Fruit fly (Drosophila melanogaster) whole organism, embryonic: ENCODE measurements around the gene TM9SF3.

Source experiments
- Abd-B ChIP-seq: fragments of 200-800 bp; sonication (Bioruptor generic); optimal IDR thresholded peaks from 2 replicates; lab custom pipeline; 2018; ENCODE audit warnings: missing biosample characterization, mild to moderate bottlenecking, missing genetic modification characterization, moderate library complexity
- Atf3 ChIP-seq: fragments of 200-800 bp; sonication (Bioruptor generic); optimal IDR thresholded peaks from 3 replicates; lab custom pipeline; 2016; ENCODE audit warnings: missing biosample characterization, missing genetic modification characterization
- BtbVII ChIP-seq: fragments of 200-800 bp; sonication (Bioruptor generic); optimal IDR thresholded peaks from 3 replicates; lab custom pipeline; 2017; ENCODE audit warnings: missing biosample characterization, mild to moderate bottlenecking, missing genetic modification characterization
- CG10366 ChIP-seq: fragments of 200-800 bp; sonication (Bioruptor generic); IDR thresholded peaks from 2 replicates; pipeline ENCODE4 v1.3.6; 2022; ENCODE audit warnings: missing biosample characterization, missing genetic modification characterization
- CG10654 ChIP-seq: fragments of 200-800 bp; sonication (Bioruptor generic); optimal IDR thresholded peaks from 2 replicates; lab custom pipeline; 2016; ENCODE audit warnings: missing biosample characterization, missing genetic modification characterization
- CG11085 ChIP-seq: fragments of 200-800 bp; sonication (Bioruptor generic); IDR thresholded peaks from 2 replicates; pipeline ENCODE4 v1.3.6; 2022; ENCODE audit warnings: missing biosample characterization, missing genetic modification characterization
- CG11723 ChIP-seq: fragments of 200-800 bp; sonication (Bioruptor generic); optimal IDR thresholded peaks from 2 replicates; lab custom pipeline; 2017; ENCODE audit warnings: missing biosample characterization, mild to moderate bottlenecking, missing genetic modification characterization
- CG12769 ChIP-seq: fragments of 200-800 bp; sonication (Bioruptor generic); optimal IDR thresholded peaks from 2 replicates; lab custom pipeline; 2019; ENCODE audit warnings: missing biosample characterization, mild to moderate bottlenecking, missing genetic modification characterization, moderate library complexity
- CG13624 ChIP-seq: fragments of 200-800 bp; sonication (Bioruptor generic); optimal IDR thresholded peaks from 2 replicates; lab custom pipeline; 2016; ENCODE audit warnings: missing biosample characterization, missing genetic modification characterization
- CG14860 ChIP-seq: fragments of 200-800 bp; sonication (Bioruptor generic); IDR thresholded peaks from 3 replicates; pipeline ENCODE4 v1.3.6; 2022; ENCODE audit warnings: missing biosample characterization, missing genetic modification characterization; ENCODE audit not compliant: partially characterized antibody
- CG15479 ChIP-seq: fragments of 200-800 bp; sonication (Bioruptor generic); optimal IDR thresholded peaks from 3 replicates; lab custom pipeline; 2019; ENCODE audit warnings: missing biosample characterization, mild to moderate bottlenecking, missing genetic modification characterization, moderate library complexity
- CG17829 ChIP-seq: fragments of 200-800 bp; optimal IDR thresholded peaks from 2 replicates; lab custom pipeline; 2019; ENCODE audit warnings: missing biosample characterization, mild to moderate bottlenecking, missing genetic modification characterization, moderate library complexity
- CG18764 ChIP-seq: fragments of 200-800 bp; sonication (Bioruptor generic); optimal IDR thresholded peaks from 3 replicates; lab custom pipeline; 2016; ENCODE audit warnings: missing biosample characterization, missing genetic modification characterization
- CG2199 ChIP-seq: fragments of 200-800 bp; sonication (Bioruptor generic); IDR thresholded peaks from 3 replicates; pipeline ENCODE4 v1.3.6; 2022; ENCODE audit warnings: missing biosample characterization, missing genetic modification characterization
- CG33557 ChIP-seq: fragments of 200-800 bp; sonication (Bioruptor generic); optimal IDR thresholded peaks from 2 replicates; lab custom pipeline; 2019; ENCODE audit warnings: missing biosample characterization, mild to moderate bottlenecking, missing genetic modification characterization, moderate library complexity
- CG4404 ChIP-seq: fragments of 200-800 bp; sonication (Bioruptor generic); IDR thresholded peaks from 2 replicates; pipeline ENCODE4 v1.3.6; 2022; ENCODE audit warnings: missing biosample characterization, missing genetic modification characterization
- CG4617 ChIP-seq: fragments of 200-800 bp; sonication (Bioruptor generic); optimal IDR thresholded peaks from 3 replicates; lab custom pipeline; 2016; ENCODE audit warnings: missing biosample characterization, missing genetic modification characterization, borderline replicate concordance
- CG7271 ChIP-seq: fragments of 200-800 bp; sonication (Bioruptor generic); optimal IDR thresholded peaks from 2 replicates; lab custom pipeline; 2018; ENCODE audit warnings: missing biosample characterization, mild to moderate bottlenecking, missing genetic modification characterization, moderate library complexity
- CrebB ChIP-seq: fragments of 200-800 bp; sonication (Bioruptor generic); optimal IDR thresholded peaks from 3 replicates; lab custom pipeline; 2018; ENCODE audit warnings: missing biosample characterization, mild to moderate bottlenecking, missing genetic modification characterization
- Deaf1 ChIP-seq: fragments of 200-800 bp; optimal IDR thresholded peaks from 3 replicates; lab custom pipeline; 2019; ENCODE audit warnings: missing biosample characterization, mild to moderate bottlenecking, missing genetic modification characterization, moderate library complexity
- Dip3 ChIP-seq: fragments of 200-800 bp; sonication (Bioruptor generic); optimal IDR thresholded peaks from 3 replicates; lab custom pipeline; 2016; ENCODE audit warnings: missing biosample characterization, missing genetic modification characterization
- Ets65A ChIP-seq: fragments of 200-800 bp; sonication (Bioruptor generic); peaks from one replicate; lab custom pipeline; 2016; ENCODE audit warnings: missing biosample characterization, missing genetic modification characterization
- H15 ChIP-seq: fragments of 200-800 bp; sonication (Bioruptor generic); IDR thresholded peaks from 3 replicates; pipeline ENCODE4 v1.3.6; 2022; ENCODE audit warnings: missing biosample characterization, missing genetic modification characterization
- Hey ChIP-seq: fragments of 200-800 bp; sonication (Bioruptor generic); optimal IDR thresholded peaks from 3 replicates; lab custom pipeline; 2018; ENCODE audit warnings: missing biosample characterization, mild to moderate bottlenecking, missing genetic modification characterization
- Hmx ChIP-seq: fragments of 200-800 bp; sonication (Bioruptor generic); optimal IDR thresholded peaks from 2 replicates; lab custom pipeline; 2016; ENCODE audit warnings: missing biosample characterization, missing genetic modification characterization
- Kr ChIP-seq: fragments of 200-800 bp; sonication (Bioruptor generic); optimal IDR thresholded peaks from 2 replicates; lab custom pipeline; 2017; ENCODE audit warnings: missing biosample characterization, mild to moderate bottlenecking, missing genetic modification characterization
- ash1 ChIP-seq: fragments of 200-800 bp; sonication (Bioruptor generic); optimal IDR thresholded peaks from 2 replicates; lab custom pipeline; 2018; ENCODE audit warnings: missing biosample characterization, mild to moderate bottlenecking, missing genetic modification characterization
- bcd ChIP-seq: fragments of 200-800 bp; sonication (Bioruptor generic); optimal IDR thresholded peaks from 2 replicates; lab custom pipeline; 2017; ENCODE audit warnings: missing biosample characterization, mild to moderate bottlenecking, missing genetic modification characterization
- cad ChIP-seq: fragments of >200 bp; optimal IDR thresholded peaks from 2 replicates; lab custom pipeline; 2017; ENCODE audit warnings: missing biosample characterization, missing genetic modification characterization
- cas ChIP-seq: fragments of 200-800 bp; sonication (Bioruptor generic); IDR thresholded peaks from 2 replicates; pipeline ENCODE4 v1.3.6; 2022; ENCODE audit warnings: missing biosample characterization, missing genetic modification characterization
- cg ChIP-seq: fragments of 200-800 bp; sonication (Bioruptor generic); optimal IDR thresholded peaks from 3 replicates; lab custom pipeline; 2019; ENCODE audit warnings: missing biosample characterization, mild to moderate bottlenecking, missing genetic modification characterization, moderate library complexity
- crc ChIP-seq: fragments of 200-800 bp; sonication (Bioruptor generic); optimal IDR thresholded peaks from 2 replicates; lab custom pipeline; 2016; ENCODE audit warnings: missing biosample characterization, missing genetic modification characterization
- danr ChIP-seq: fragments of 200-800 bp; sonication (Bioruptor generic); IDR thresholded peaks from 2 replicates; pipeline ENCODE4 v1.3.6; 2022; ENCODE audit warnings: missing biosample characterization, missing genetic modification characterization
- esg ChIP-seq: fragments of 200-800 bp; sonication (Bioruptor generic); conservative IDR thresholded peaks from 2 replicates; pipeline ENCODE4 v1.3.6; 2022; ENCODE audit warnings: missing biosample characterization, missing genetic modification characterization
- fu2 ChIP-seq: fragments of 200-800 bp; sonication (Bioruptor generic); optimal IDR thresholded peaks from 2 replicates; lab custom pipeline; 2016; ENCODE audit warnings: missing biosample characterization, missing genetic modification characterization
- gem ChIP-seq: fragments of 200-800 bp; sonication (Bioruptor generic); optimal IDR thresholded peaks from 2 replicates; lab custom pipeline; 2019; ENCODE audit warnings: missing biosample characterization, mild to moderate bottlenecking, missing genetic modification characterization, moderate library complexity
- h ChIP-seq: fragments of >200 bp; optimal IDR thresholded peaks from 2 replicates; lab custom pipeline; 2017
- insv ChIP-seq, 2 experiments: fragments of 200-800 bp; sonication (Bioruptor generic); optimal IDR thresholded peaks; 3 replicates each; lab custom pipeline; 2016 to 2018; ENCODE audit warnings: missing biosample characterization in 2 of 2, missing genetic modification characterization in 2 of 2
- inv ChIP-seq: fragments of 200-800 bp; sonication (Bioruptor generic); IDR thresholded peaks from 2 replicates; pipeline ENCODE4 v1.3.6; 2022; ENCODE audit warnings: missing biosample characterization, missing genetic modification characterization; ENCODE audit not compliant: partially characterized antibody
- kni ChIP-seq: fragments of 200-800 bp; sonication (Bioruptor generic); optimal IDR thresholded peaks from 3 replicates; lab custom pipeline; 2017; ENCODE audit warnings: mild to moderate bottlenecking, missing biosample characterization, missing genetic modification reagents, missing genetic modification characterization
- lmd ChIP-seq: fragments of 200-800 bp; sonication (Bioruptor generic); IDR thresholded peaks from 2 replicates; pipeline ENCODE4 v1.3.6; 2022; ENCODE audit warnings: missing biosample characterization, missing genetic modification characterization
- nerfin-1 ChIP-seq: fragments of 200-800 bp; sonication (Bioruptor generic); optimal IDR thresholded peaks from 3 replicates; lab custom pipeline; 2019; ENCODE audit warnings: missing biosample characterization, mild to moderate bottlenecking, missing genetic modification characterization, moderate library complexity
- onecut ChIP-seq: fragments of 200-800 bp; sonication (Bioruptor generic); IDR thresholded peaks from 2 replicates; pipeline ENCODE4 v1.3.6; 2022; ENCODE audit warnings: missing biosample characterization, missing genetic modification characterization
- pan ChIP-seq, 4 experiments: fragments of >200 bp in 3 of 4; fragments of 200-800 bp in 1 of 4; sonication (Bioruptor generic) in 1 of 4; optimal IDR thresholded peaks in 3 of 4; IDR thresholded peaks in 1 of 4; 2 replicates each; pipeline versions ENCODE4 v1.3.6 to Lab custom; 2017 to 2022; ENCODE audit warnings: missing biosample characterization in 2 of 4, missing genetic modification characterization in 2 of 4, mixed read lengths in 1 of 4
- pb ChIP-seq: fragments of 200-800 bp; sonication (Bioruptor generic); optimal IDR thresholded peaks from 3 replicates; lab custom pipeline; 2016; ENCODE audit warnings: missing biosample characterization, missing genetic modification characterization
- rib ChIP-seq: fragments of 200-800 bp; sonication (Bioruptor generic); IDR thresholded peaks from 2 replicates; pipeline ENCODE4 v1.3.6; 2022; ENCODE audit warnings: missing biosample characterization, missing genetic modification characterization
- sd ChIP-seq: fragments of 200-800 bp; sonication (Bioruptor generic); optimal IDR thresholded peaks from 3 replicates; lab custom pipeline; 2018; ENCODE audit warnings: missing biosample characterization, mild to moderate bottlenecking, missing genetic modification characterization, moderate library complexity
- sqz ChIP-seq: fragments of 200-800 bp; sonication (Bioruptor generic); optimal IDR thresholded peaks from 3 replicates; lab custom pipeline; 2018; ENCODE audit warnings: missing biosample characterization, mild to moderate bottlenecking, missing genetic modification characterization
- tgo ChIP-seq: fragments of 200-800 bp; sonication (Bioruptor generic); IDR thresholded peaks from 3 replicates; pipeline ENCODE4 v1.3.6; 2022; ENCODE audit warnings: missing biosample characterization, missing genetic modification characterization
- tll ChIP-seq, 2 experiments: fragments of 200-800 bp in 1 of 2; fragments of >200 bp in 1 of 2; sonication (Bioruptor generic) in 1 of 2; optimal IDR thresholded peaks; 2 replicates each; lab custom pipeline; 2017 to 2019; ENCODE audit warnings: missing biosample characterization in 2 of 2, missing genetic modification characterization in 2 of 2, mild to moderate bottlenecking in 1 of 2, moderate library complexity in 1 of 2
- toy ChIP-seq: fragments of 200-800 bp; sonication (Bioruptor generic); IDR thresholded peaks from 2 replicates; pipeline ENCODE4 v1.3.6; 2022; ENCODE audit warnings: missing biosample characterization, missing genetic modification characterization
- wor ChIP-seq: fragments of 200-800 bp; sonication (Bioruptor generic); IDR thresholded peaks from 2 replicates; pipeline ENCODE4 v1.3.6; 2022; ENCODE audit warnings: missing biosample characterization, missing genetic modification characterization

Gene TM9SF3

DNA sequence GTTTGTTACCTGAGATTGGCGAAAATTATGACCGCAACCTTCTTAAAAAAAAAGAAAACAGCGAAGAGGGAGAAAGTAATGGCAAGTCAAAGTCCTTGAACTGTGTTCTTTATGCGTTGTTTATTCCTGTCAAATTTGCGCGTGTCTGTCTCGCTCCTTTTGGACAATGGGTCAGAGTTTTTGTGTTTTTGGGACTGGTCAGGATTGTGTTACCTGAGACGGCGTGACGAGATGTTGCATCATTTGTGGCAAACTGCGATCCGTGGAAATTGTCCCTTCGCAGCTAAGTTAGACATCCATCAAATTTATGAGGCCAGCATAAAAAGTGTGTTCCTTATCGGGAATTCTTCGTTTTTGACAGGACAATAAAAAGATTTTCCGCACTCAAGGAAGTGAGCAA is 19.5 kb upstream of the TM9SF3 start:
- TF ChIP-seq cas (no peak), CG10654 (GFP tag; lab: Kevin White, UChicago) (no peak), CG11085 (GFP tag; lab: Robert Waterston, UW) (no peak), toy (no peak), pan (optimal IDR thresholded peaks at IDR 0.05; lab: Kevin White, UChicago) (no peak), pan (GFP tag; optimal IDR thresholded peaks at IDR 0.05 in 1 of 2, IDR thresholded peaks at IDR 0.05 in 1 of 2) (no peak), CG18764 (GFP tag; lab: Kevin White, UChicago) (no peak), h (no peak), cad (GFP tag; lab: Kevin White, UChicago) (peak; percentile 88), Hey (no peak), CG15479 (peak; percentile 85), ash1 (GFP tag; lab: Kevin White, UChicago) (no peak), Abd-B (GFP tag; lab: Kevin White, UChicago) (no peak), Kr (GFP tag; lab: Kevin White, UChicago) (no peak), CG13624 (GFP tag; lab: Kevin White, UChicago) (no peak), onecut (GFP tag; lab: Robert Waterston, UW) (no peak), CG4617 (GFP tag; lab: Kevin White, UChicago) (no peak), danr (no peak), lmd (GFP tag; lab: Robert Waterston, UW) (no peak), tll (GFP tag; optimal IDR thresholded peaks at IDR 0.05; lab: Kevin White, UChicago) (peak in 1 of 2 experiments; percentile 55), nerfin-1 (tag; lab: Kevin White, UChicago) (no peak), CG14860 (GFP tag; lab: Robert Waterston, UW) (no peak), fu2 (GFP tag; lab: Kevin White, UChicago) (no peak), CG17829 (no peak), CG7271 (tag; lab: Kevin White, UChicago) (peak; percentile 19)

DNA sequence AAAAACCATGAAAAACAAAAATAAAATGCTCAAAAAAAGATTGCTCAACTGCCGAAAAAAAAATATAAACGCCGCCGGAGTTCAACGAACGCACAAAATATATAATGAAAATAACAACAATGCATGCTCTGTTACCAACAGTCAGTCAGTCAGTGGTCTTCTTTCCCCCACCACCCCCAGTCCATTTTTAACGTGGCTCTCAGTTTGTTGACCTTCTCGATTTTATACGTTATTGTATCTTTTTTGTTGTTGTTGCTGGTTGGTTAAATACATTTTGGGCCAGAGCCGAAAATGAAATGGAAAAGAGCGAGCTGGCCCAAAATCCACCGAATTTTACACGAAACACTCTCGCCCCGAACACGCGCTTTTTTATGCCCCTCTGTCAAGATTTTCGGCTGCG is 18.1 kb upstream of the TM9SF3 start:
- TF ChIP-seq Dip3 (GFP tag; lab: Kevin White, UChicago) (no peak), Atf3 (no peak), crc (GFP tag; lab: Kevin White, UChicago) (no peak), CG4404 (no peak), tgo (GFP tag; lab: Robert Waterston, UW) (no peak), bcd (GFP tag; lab: Kevin White, UChicago) (no peak), CrebB (no peak), CG33557 (GFP tag; lab: Kevin White, UChicago) (peak; percentile 75), inv (GFP tag; lab: Robert Waterston, UW) (no peak), Deaf1 (tag; lab: Kevin White, UChicago) (peak; percentile 55), Ets65A (no peak), CG2199 (GFP tag; lab: Robert Waterston, UW) (0 out of 3 replicates have a peak, but pooled peaks have one; percentile 32), CG12769 (peak; percentile 1), BtbVII (GFP tag; lab: Kevin White, UChicago) (no peak), H15 (GFP tag; lab: Robert Waterston, UW) (no peak), rib (GFP tag; lab: Robert Waterston, UW) (peak; percentile 48; the same call in 1 of the 2 replicates), Hmx (GFP tag; lab: Kevin White, UChicago) (no peak), sd (tag; lab: Kevin White, UChicago) (peak; percentile 15), CG10366 (GFP tag; lab: Robert Waterston, UW) (no peak), gem (no peak), esg (GFP tag; lab: Robert Waterston, UW) (no peak), insv (GFP tag; optimal IDR thresholded peaks at IDR 0.05; lab: Kevin White, UChicago) (no peak), cg (no peak), pb (GFP tag; lab: Kevin White, UChicago) (no peak), kni (GFP tag; lab: Kevin White, UChicago) (peak; percentile 96), CG11723 (GFP tag; lab: Kevin White, UChicago) (no peak), CG4617 (GFP tag; lab: Kevin White, UChicago) (no peak), sqz (GFP tag; lab: Kevin White, UChicago) (peak; percentile 81), wor (GFP tag; lab: Robert Waterston, UW) (no peak)
